Fruit fly (Drosophila melanogaster): ENCODE data around the gene hd.

DNA sequence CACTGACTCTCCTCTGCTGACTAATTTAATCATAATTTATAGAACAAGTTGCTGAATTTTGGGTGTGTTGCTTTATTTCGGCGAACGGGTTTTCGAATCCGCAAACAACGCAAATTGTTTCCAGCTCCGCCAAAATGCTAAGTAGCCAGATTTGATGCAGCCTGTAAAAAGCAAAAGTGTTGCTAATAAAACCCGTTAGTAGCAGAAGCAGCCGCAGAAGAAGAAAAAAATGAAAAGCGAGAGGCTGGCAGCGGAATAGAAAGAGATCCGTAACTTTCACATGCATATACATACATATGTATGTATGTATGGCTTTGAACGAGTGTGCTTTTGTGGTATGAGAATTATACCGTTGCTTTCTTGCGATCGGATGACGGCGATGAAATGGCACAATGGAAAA is 17.3 kb upstream of the hd start:
- TF ChIP-seq pan (optimal IDR thresholded peaks at IDR 0.05) = no peak
- TF ChIP-seq EcR (GFP tag; optimal IDR thresholded peaks at IDR 0.05) = no peak
- TF ChIP-seq Dll (optimal IDR thresholded peaks at IDR 0.05) = no peak
- no peak for TF ChIP-seq CG8478 (optimal IDR thresholded peaks at IDR 0.05)
- no peak for TF ChIP-seq psq (optimal IDR thresholded peaks at IDR 0.05)
- TF ChIP-seq usp (GFP tag; optimal IDR thresholded peaks at IDR 0.05) = no peak

Measured in whole organism.